Fruit fly (Drosophila melanogaster) whole organism, prepupa: ENCODE results near the gene CG18754.

Experiments
- Blimp-1 ChIP-seq: fragments of 200-800 bp; sonication (Bioruptor generic); optimal IDR thresholded peaks from 3 replicates; lab custom pipeline; 2017; ENCODE audit warnings: missing biosample characterization, missing genetic modification characterization, mild to moderate bottlenecking, moderate library complexity, missing genetic modification reagents
- CG10631 ChIP-seq: fragments of 200-800 bp; sonication (Bioruptor generic); optimal IDR thresholded peaks from 2 replicates; lab custom pipeline; 2016; ENCODE audit warnings: missing biosample characterization, missing genetic modification characterization
- CG10669 ChIP-seq: fragments of 200-800 bp; sonication (Bioruptor generic); optimal IDR thresholded peaks from 3 replicates; lab custom pipeline; 2018; ENCODE audit warnings: missing biosample characterization, mild to moderate bottlenecking, missing genetic modification characterization, moderate library complexity
- CG11294 ChIP-seq: fragments of 200-800 bp; sonication (Bioruptor generic); IDR thresholded peaks from 2 replicates; pipeline ENCODE4 v1.3.6; 2022; ENCODE audit warnings: missing biosample characterization, missing genetic modification characterization
- CG11762 ChIP-seq: fragments of 200-800 bp; sonication (Bioruptor generic); optimal IDR thresholded peaks from 3 replicates; lab custom pipeline; 2016; ENCODE audit warnings: missing biosample characterization, missing genetic modification characterization; ENCODE audit not compliant: insufficient read depth
- CG11902 ChIP-seq: fragments of 200-800 bp; sonication (Bioruptor generic); optimal IDR thresholded peaks from 3 replicates; lab custom pipeline; 2016; ENCODE audit warnings: missing biosample characterization, missing genetic modification characterization
- CG16779 ChIP-seq: fragments of 200-800 bp; sonication (Bioruptor generic); optimal IDR thresholded peaks from 3 replicates; lab custom pipeline; 2017; ENCODE audit warnings: missing biosample characterization, mild to moderate bottlenecking, missing genetic modification characterization
- CG3032 ChIP-seq: fragments of 200-800 bp; optimal IDR thresholded peaks from 2 replicates; lab custom pipeline; 2019; ENCODE audit warnings: missing biosample characterization, mild to moderate bottlenecking, missing genetic modification characterization, moderate library complexity
- CG31627 ChIP-seq: fragments of 200-800 bp; sonication (Bioruptor generic); optimal IDR thresholded peaks from 3 replicates; lab custom pipeline; 2016; ENCODE audit warnings: missing biosample characterization, missing genetic modification characterization
- CG32006 ChIP-seq: fragments of 200-800 bp; sonication (Bioruptor generic); optimal IDR thresholded peaks from 3 replicates; lab custom pipeline; 2017; ENCODE audit warnings: missing biosample characterization, mild to moderate bottlenecking, missing genetic modification characterization
- CG34406 ChIP-seq: fragments of 200-800 bp; sonication (Bioruptor generic); optimal IDR thresholded peaks from 3 replicates; lab custom pipeline; 2016; ENCODE audit warnings: missing biosample characterization, missing genetic modification characterization
- CG3919 ChIP-seq: fragments of 200-800 bp; sonication (Bioruptor generic); optimal IDR thresholded peaks from 3 replicates; lab custom pipeline; 2016; ENCODE audit warnings: missing biosample characterization, missing genetic modification characterization
- CG4318 ChIP-seq: fragments of 200-800 bp; sonication (Bioruptor generic); optimal IDR thresholded peaks from 3 replicates; lab custom pipeline; 2017; ENCODE audit warnings: missing biosample characterization, mild to moderate bottlenecking, missing genetic modification characterization
- CG6792 ChIP-seq: fragments of 200-800 bp; sonication (Bioruptor generic); optimal IDR thresholded peaks from 3 replicates; lab custom pipeline; 2016; ENCODE audit warnings: missing biosample characterization, missing genetic modification characterization
- CG6808 ChIP-seq: fragments of 200-800 bp; sonication (Bioruptor generic); optimal IDR thresholded peaks from 3 replicates; lab custom pipeline; 2017; ENCODE audit warnings: missing biosample characterization, missing genetic modification characterization, mild to moderate bottlenecking, moderate library complexity, missing genetic modification reagents
- CG7368 ChIP-seq: fragments of 200-800 bp; sonication (Bioruptor generic); optimal IDR thresholded peaks from 3 replicates; lab custom pipeline; 2016; ENCODE audit warnings: missing biosample characterization, missing genetic modification characterization
- CG8119 ChIP-seq: fragments of 200-800 bp; sonication (Bioruptor generic); IDR thresholded peaks from 3 replicates; pipeline ENCODE4 v1.3.6; 2022; ENCODE audit warnings: missing biosample characterization, missing genetic modification characterization
- CG8319 ChIP-seq: fragments of 200-800 bp; sonication (Bioruptor generic); optimal IDR thresholded peaks from 3 replicates; lab custom pipeline; 2016; ENCODE audit warnings: missing biosample characterization, missing genetic modification characterization
- CG9139 ChIP-seq: fragments of 200-800 bp; sonication (Bioruptor generic); optimal IDR thresholded peaks from 3 replicates; lab custom pipeline; 2017; ENCODE audit warnings: missing biosample characterization, mild to moderate bottlenecking, missing genetic modification characterization
- Eip75B ChIP-seq: fragments of 200-800 bp; sonication (Bioruptor generic); optimal IDR thresholded peaks from 3 replicates; lab custom pipeline; 2016; ENCODE audit warnings: missing biosample characterization, missing genetic modification characterization
- Eip93F ChIP-seq: fragments of 200-800 bp; sonication (Bioruptor generic); optimal IDR thresholded peaks from 2 replicates; lab custom pipeline; 2016; ENCODE audit warnings: missing biosample characterization, mild to moderate bottlenecking, missing genetic modification characterization
- Ets96B ChIP-seq: fragments of 200-800 bp; optimal IDR thresholded peaks from 2 replicates; lab custom pipeline; 2019; ENCODE audit warnings: missing biosample characterization, mild to moderate bottlenecking, missing genetic modification characterization, moderate library complexity
- Gug ChIP-seq: fragments of 200-800 bp; sonication (Bioruptor generic); IDR thresholded peaks from 2 replicates; pipeline ENCODE4 v1.3.6; 2022; ENCODE audit warnings: missing biosample characterization, missing genetic modification characterization
- Lpt ChIP-seq: fragments of 200-800 bp; sonication (Bioruptor generic); optimal IDR thresholded peaks from 3 replicates; lab custom pipeline; 2016; ENCODE audit warnings: missing biosample characterization, missing genetic modification characterization
- Met ChIP-seq: fragments of 200-800 bp; sonication (Bioruptor generic); optimal IDR thresholded peaks from 3 replicates; lab custom pipeline; 2016; ENCODE audit warnings: missing biosample characterization, missing genetic modification characterization
- OdsH ChIP-seq: fragments of 200-800 bp; sonication (Bioruptor generic); optimal IDR thresholded peaks from 3 replicates; lab custom pipeline; 2016; ENCODE audit warnings: missing biosample characterization, missing genetic modification characterization
- Sox14 ChIP-seq: fragments of 200-800 bp; sonication (Bioruptor generic); optimal IDR thresholded peaks from 3 replicates; lab custom pipeline; 2016; ENCODE audit warnings: missing biosample characterization, missing genetic modification characterization
- Sox15 ChIP-seq: fragments of 200-800 bp; sonication (Bioruptor generic); optimal IDR thresholded peaks from 3 replicates; lab custom pipeline; 2016; ENCODE audit warnings: missing biosample characterization, missing genetic modification characterization
- cyc ChIP-seq: fragments of 200-800 bp; sonication (Bioruptor generic); optimal IDR thresholded peaks from 3 replicates; lab custom pipeline; 2016; ENCODE audit warnings: missing biosample characterization, missing genetic modification characterization
- dsx ChIP-seq: fragments of 200-800 bp; optimal IDR thresholded peaks from 3 replicates; lab custom pipeline; 2019; ENCODE audit warnings: missing biosample characterization, mild to moderate bottlenecking, missing genetic modification characterization, moderate library complexity; ENCODE audit not compliant: poor library complexity, severe bottlenecking
- eg ChIP-seq: fragments of 200-800 bp; sonication (Bioruptor generic); IDR thresholded peaks from 3 replicates; pipeline ENCODE4 v1.3.6; 2022; ENCODE audit warnings: missing biosample characterization, missing genetic modification characterization
- esn ChIP-seq: fragments of 200-800 bp; sonication (Bioruptor generic); optimal IDR thresholded peaks from 2 replicates; lab custom pipeline; 2016; ENCODE audit warnings: missing biosample characterization, mild to moderate bottlenecking, missing genetic modification characterization, moderate library complexity
- fd59A ChIP-seq: fragments of 200-800 bp; sonication (Bioruptor generic); optimal IDR thresholded peaks from 2 replicates; lab custom pipeline; 2017; ENCODE audit warnings: missing biosample characterization, mild to moderate bottlenecking, missing genetic modification characterization, missing genetic modification reagents
- fkh ChIP-seq: fragments of 200-800 bp; sonication (Bioruptor generic); optimal IDR thresholded peaks from 3 replicates; lab custom pipeline; 2017; ENCODE audit warnings: missing biosample characterization, mild to moderate bottlenecking, missing genetic modification characterization, moderate library complexity
- pdm3 ChIP-seq: fragments of 200-800 bp; sonication (Bioruptor generic); optimal IDR thresholded peaks from 3 replicates; lab custom pipeline; 2016; ENCODE audit warnings: missing biosample characterization, missing genetic modification characterization
- spab ChIP-seq: fragments of 200-800 bp; sonication (Bioruptor generic); optimal IDR thresholded peaks from 2 replicates; lab custom pipeline; 2017; ENCODE audit warnings: missing biosample characterization, mild to moderate bottlenecking, missing genetic modification characterization, missing genetic modification reagents
- ss ChIP-seq, 2 experiments: fragments of 200-800 bp; sonication (Bioruptor generic); optimal IDR thresholded peaks; 2 replicates in 1 of 2; 3 replicates in 1 of 2; lab custom pipeline; 2017 to 2018; ENCODE audit warnings: mild to moderate bottlenecking in 2 of 2, missing biosample characterization in 2 of 2, missing genetic modification characterization in 2 of 2, moderate library complexity in 1 of 2
- svp ChIP-seq: fragments of 200-800 bp; sonication (Bioruptor generic); peaks from one replicate; lab custom pipeline; 2016; ENCODE audit warnings: missing biosample characterization, missing genetic modification characterization
- topi ChIP-seq: fragments of 200-800 bp; sonication (Bioruptor generic); optimal IDR thresholded peaks from 3 replicates; lab custom pipeline; 2016; ENCODE audit warnings: missing biosample characterization, missing genetic modification characterization
- vri ChIP-seq: fragments of 200-800 bp; sonication (Bioruptor generic); optimal IDR thresholded peaks from 3 replicates; lab custom pipeline; 2016; ENCODE audit warnings: missing biosample characterization, mild to moderate bottlenecking, missing genetic modification characterization

The CG18754 gene

DNA sequence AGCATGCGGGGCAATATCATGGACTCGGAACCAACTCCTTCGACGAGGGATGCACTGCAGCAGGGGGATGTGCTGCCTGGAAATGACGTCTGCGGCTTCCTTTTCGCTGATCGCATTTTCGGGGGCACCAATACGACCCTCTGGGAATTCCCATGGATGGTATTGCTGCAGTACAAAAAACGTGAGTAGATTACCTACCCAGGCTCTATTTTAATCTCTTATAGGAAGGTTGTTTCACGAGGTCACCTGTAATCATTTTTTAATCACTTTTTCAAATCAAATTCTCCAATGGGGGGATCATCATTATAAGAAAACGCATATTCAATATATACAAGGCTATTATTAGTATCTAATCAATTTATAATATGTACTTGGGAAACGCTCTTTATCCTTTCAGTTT lies 3.1 kb downstream of the CG18754 start:
- no peak for TF ChIP-seq Ets96B (tag; lab: Kevin White, UChicago)
- peak; percentile 88 for TF ChIP-seq svp (GFP tag; lab: Kevin White, UChicago)
- no peak for TF ChIP-seq OdsH (GFP tag; lab: Kevin White, UChicago)
- no peak for TF ChIP-seq CG32006 (GFP tag; lab: Kevin White, UChicago)

DNA sequence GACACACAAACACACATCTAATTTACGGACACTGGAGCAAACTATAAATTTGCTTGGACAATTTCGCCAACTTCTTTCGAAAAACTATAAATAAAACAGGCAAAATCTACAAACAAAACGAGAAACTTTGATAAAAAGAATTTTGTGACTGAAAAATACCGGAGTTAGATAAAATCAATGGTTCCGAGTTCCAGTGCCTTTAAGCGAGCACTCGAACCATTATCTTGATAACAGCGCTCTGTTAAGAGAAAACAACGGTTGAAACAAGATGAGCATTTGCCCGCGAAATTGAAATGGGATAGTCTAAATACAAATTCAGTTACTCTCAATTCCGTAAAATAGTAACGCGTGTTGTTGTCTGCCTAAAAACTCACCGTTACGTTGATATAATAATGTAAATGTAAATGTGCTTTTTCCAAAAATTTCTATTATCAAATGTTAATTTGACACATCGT lies 10.7 kb downstream of the CG18754 start, which contains the start of gene CG10254:
Gene CG10254, minus strand, starts transcription at position 405 of the 455 bp plus-strand sequence.
- no peak for TF ChIP-seq CG10669 (GFP tag; lab: Kevin White, UChicago)
- no peak for TF ChIP-seq Lpt (GFP tag; lab: Kevin White, UChicago)
- TF ChIP-seq CG31627, result no peak
- TF ChIP-seq eg (GFP tag; lab: Robert Waterston, UW), result no peak
- no peak for TF ChIP-seq CG3032 (tag; lab: Kevin White, UChicago)
- no peak for TF ChIP-seq svp (GFP tag; lab: Kevin White, UChicago)
- TF ChIP-seq CG9139, result no peak
- TF ChIP-seq Eip75B, result no peak
- no peak for TF ChIP-seq Met (GFP tag; lab: Kevin White, UChicago)
- TF ChIP-seq CG3919 (GFP tag; lab: Kevin White, UChicago), result no peak
- TF ChIP-seq Blimp-1 (GFP tag; lab: Kevin White, UChicago), result no peak
- no peak for TF ChIP-seq CG6808 (GFP tag; lab: Kevin White, UChicago)
- TF ChIP-seq topi (GFP tag; lab: Kevin White, UChicago), result no peak
- TF ChIP-seq Gug (GFP tag; lab: Robert Waterston, UW), result no peak
- no peak for TF ChIP-seq spab (GFP tag; lab: Kevin White, UChicago)
- TF ChIP-seq Ets96B (tag; lab: Kevin White, UChicago), result no peak
- TF ChIP-seq CG11294 (GFP tag; lab: Robert Waterston, UW), result no peak
- no peak for TF ChIP-seq fkh (GFP tag; lab: Kevin White, UChicago)

- no peak for TF ChIP-seq Eip75B
- TF ChIP-seq CG7368, result no peak
- no peak for TF ChIP-seq pdm3
- TF ChIP-seq CG16779 (tag; lab: Kevin White, UChicago), result no peak
Measured at dm6 chr3R:23696145-23696544, 12.3 kb downstream of the CG18754 start, which contains the start of gene CG10252. TSS of gene CG10252 (minus strand) at chr3R:23696245.

DNA sequence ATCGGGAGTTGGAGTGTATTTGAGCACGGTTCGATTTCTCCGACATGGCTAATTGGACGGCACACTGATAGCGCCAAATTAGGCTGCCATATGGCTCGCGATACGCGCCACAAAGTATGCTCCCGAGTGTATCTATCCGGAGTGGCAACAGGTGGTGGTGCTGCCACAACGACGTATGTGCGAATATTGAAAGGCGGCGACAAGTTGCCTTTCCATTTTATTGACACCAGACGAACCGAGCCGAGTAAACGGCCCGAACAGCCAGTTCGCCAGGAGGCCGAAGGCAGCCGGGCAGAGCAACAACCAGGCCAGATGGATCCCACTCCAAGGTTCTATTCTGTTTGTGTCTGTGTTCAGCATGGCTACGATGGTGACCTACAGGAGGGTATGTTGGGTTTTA lies 15.0 kb downstream of the CG18754 start, which contains the start of gene prt:
Gene prt, minus strand, starts transcription at position 193 of the 400 bp plus-strand sequence.
- TF ChIP-seq CG8119 (GFP tag; lab: Robert Waterston, UW) (no peak), CG4318 (GFP tag; lab: Kevin White, UChicago) (no peak)

dm6 chr3R:23700304-23700767 lies 16.5 kb downstream of the CG18754 start, which contains the start of the genes CG31468 and Gba1a:
TSS of gene CG31468 (minus strand) at chr3R:23700354.
TSS of gene Gba1a (plus strand) at chr3R:23700621.
- TF ChIP-seq vri (GFP tag; lab: Kevin White, UChicago) (peak; percentile 82), spab (GFP tag; lab: Kevin White, UChicago) (no peak)

dm6 chr3R:23702461-23702860 lies 18.6 kb downstream of the CG18754 start, which contains the start of gene Qsox4:
TSS of gene Qsox4 (plus strand) at chr3R:23702761.
- no peak for TF ChIP-seq dsx (GFP tag; lab: Kevin White, UChicago)
- TF ChIP-seq Eip93F, result no peak
- no peak for TF ChIP-seq fd59A (GFP tag; lab: Kevin White, UChicago)
- TF ChIP-seq CG34406 (GFP tag; lab: Kevin White, UChicago), result no peak
- TF ChIP-seq CG6792 (GFP tag; lab: Kevin White, UChicago), result no peak
- TF ChIP-seq CG11902, result no peak
- no peak for TF ChIP-seq Sox14 (GFP tag; lab: Kevin White, UChicago)
- TF ChIP-seq esn (GFP tag; lab: Kevin White, UChicago), result no peak
- no peak for TF ChIP-seq fkh (GFP tag; lab: Kevin White, UChicago)
- TF ChIP-seq CG11762, result no peak
- no peak for TF ChIP-seq CG8319 (GFP tag; lab: Kevin White, UChicago)
- TF ChIP-seq cyc (GFP tag; lab: Kevin White, UChicago), result no peak
- TF ChIP-seq pdm3, result no peak
- no peak for TF ChIP-seq Sox15 (GFP tag; lab: Kevin White, UChicago)
- TF ChIP-seq CG3919 (GFP tag; lab: Kevin White, UChicago), result no peak
- no peak for TF ChIP-seq ss (GFP tag; optimal IDR thresholded peaks at IDR 0.05; lab: Kevin White, UChicago)
- no peak for TF ChIP-seq CG10669 (GFP tag; lab: Kevin White, UChicago)
- no peak for TF ChIP-seq CG10631 (GFP tag; lab: Kevin White, UChicago)
